Worm (Caenorhabditis elegans) whole organism, young adult: ENCODE measurements around the gene rhy-1.
A peak's percentile ranks its signal among the peaks of the same experiment; 100 is the strongest.

Experiments used
- B0019.2 ChIP-seq: fragments of 200-800 bp; sonication (Bioruptor generic); conservative IDR thresholded peaks from 2 replicates; pipeline ENCODE4 v1.3.6; 2022; ENCODE audit warnings: missing genetic modification reagents, missing genetic modification characterization, missing compliant biosample characterization
- B0336.3 ChIP-seq: fragments of 200-800 bp; sonication (Bioruptor generic); IDR thresholded peaks from 2 replicates; pipeline ENCODE4 v1.3.6; 2022; ENCODE audit warnings: missing genetic modification characterization, missing compliant biosample characterization
- F22D6.2 ChIP-seq: sonication (generic microtip); optimal IDR thresholded peaks from 2 replicates; lab custom pipeline; 2016; ENCODE audit warnings: mild to moderate bottlenecking, missing genetic modification characterization, missing compliant biosample characterization
- F39B2.1 ChIP-seq: fragments of 200-800 bp; sonication (Bioruptor generic); IDR thresholded peaks from 2 replicates; pipeline ENCODE4 v1.3.6; 2022; ENCODE audit warnings: missing genetic modification reagents, missing genetic modification characterization, missing compliant biosample characterization
- K11D2.4 ChIP-seq: fragments of 200-800 bp; sonication (Bioruptor generic); IDR thresholded peaks from 2 replicates; pipeline ENCODE4 v1.3.6; 2022; ENCODE audit warnings: missing genetic modification reagents, missing genetic modification characterization, missing compliant biosample characterization
- K12H6.12 ChIP-seq: fragments of 200-800 bp; sonication (Bioruptor generic); optimal IDR thresholded peaks from 2 replicates; lab custom pipeline; 2018; ENCODE audit warnings: mild to moderate bottlenecking, missing genetic modification characterization, missing compliant biosample characterization
- T07F8.4 ChIP-seq: sonication (generic microtip); optimal IDR thresholded peaks from 2 replicates; lab custom pipeline; 2016; ENCODE audit warnings: mild to moderate bottlenecking, missing genetic modification characterization, moderate library complexity, missing compliant biosample characterization
- Y56A3A.18 ChIP-seq: fragments of 200-800 bp; sonication (Bioruptor generic); IDR thresholded peaks from 2 replicates; pipeline ENCODE4 v1.3.6; 2022; ENCODE audit warnings: missing genetic modification reagents, missing genetic modification characterization, missing compliant biosample characterization
- Y67H2A.10 ChIP-seq: fragments of 200-800 bp; sonication (Bioruptor generic); conservative IDR thresholded peaks from 2 replicates; pipeline ENCODE4 v1.3.6; 2022; ENCODE audit warnings: missing genetic modification reagents, missing genetic modification characterization, missing compliant biosample characterization
- Y79H2A.3 ChIP-seq: fragments of 200-800 bp; sonication (Bioruptor generic); conservative IDR thresholded peaks from 2 replicates; pipeline ENCODE4 v1.3.6; 2022; ENCODE audit warnings: missing genetic modification reagents, missing genetic modification characterization, missing compliant biosample characterization
- ZK185.1 ChIP-seq: sonication (generic microtip); optimal IDR thresholded peaks from 2 replicates; lab custom pipeline; 2016; ENCODE audit warnings: mild to moderate bottlenecking, missing genetic modification characterization, missing compliant biosample characterization; ENCODE audit not compliant: poor library complexity, severe bottlenecking
- atf-7 ChIP-seq: sonication (generic microtip); optimal IDR thresholded peaks from 2 replicates; lab custom pipeline; 2017; ENCODE audit warnings: mild to moderate bottlenecking, missing genetic modification characterization, missing compliant biosample characterization
- attf-5 ChIP-seq: fragments of 200-800 bp; sonication (Bioruptor generic); optimal IDR thresholded peaks from 2 replicates; lab custom pipeline; 2018; ENCODE audit warnings: mild to moderate bottlenecking, missing genetic modification characterization, missing compliant biosample characterization
- bed-2 ChIP-seq: fragments of 200-800 bp; sonication (Bioruptor generic); IDR thresholded peaks from 2 replicates; pipeline ENCODE4 v1.3.6; 2022; ENCODE audit warnings: missing genetic modification reagents, missing genetic modification characterization, missing compliant biosample characterization
- cebp-1 ChIP-seq, 2 experiments: fragments of 200-800 bp in 1 of 2; sonication (Bioruptor generic) in 1 of 2; sonication (generic microtip) in 1 of 2; IDR thresholded peaks in 1 of 2; optimal IDR thresholded peaks in 1 of 2; 2 replicates each; pipeline versions ENCODE4 v1.3.6 to Lab custom; 2017 to 2022; ENCODE audit warnings: missing compliant biosample characterization in 2 of 2, missing genetic modification characterization in 2 of 2, mild to moderate bottlenecking in 1 of 2, missing genetic modification reagents in 1 of 2, moderate library complexity in 1 of 2
- ceh-27 ChIP-seq: fragments of 200-800 bp; sonication (Bioruptor generic); optimal IDR thresholded peaks from 2 replicates; lab custom pipeline; 2018; ENCODE audit warnings: mild to moderate bottlenecking, missing genetic modification characterization, moderate library complexity, missing compliant biosample characterization
- ceh-58 ChIP-seq: fragments of 200-800 bp; sonication (Bioruptor generic); IDR thresholded peaks from 2 replicates; pipeline ENCODE4 v1.3.6; 2022; ENCODE audit warnings: missing genetic modification characterization, missing compliant biosample characterization
- dox-1 ChIP-seq: fragments of 200-800 bp; sonication (Bioruptor generic); IDR thresholded peaks from 2 replicates; pipeline ENCODE4 v1.3.6; 2022; ENCODE audit warnings: missing genetic modification reagents, missing genetic modification characterization, missing compliant biosample characterization
- dpff-1 ChIP-seq: sonication (generic microtip); optimal IDR thresholded peaks from 2 replicates; lab custom pipeline; 2017; ENCODE audit warnings: mild to moderate bottlenecking, missing genetic modification characterization, missing compliant biosample characterization
- dpl-1 ChIP-seq: fragments of 150-350 bp; optimal IDR thresholded peaks from 2 replicates; lab custom pipeline; 2014; ENCODE audit warnings: missing biosample characterization, missing genetic modification reagents, missing genetic modification characterization
- egrh-3 ChIP-seq: fragments of 200-800 bp; sonication (Bioruptor generic); IDR thresholded peaks from 2 replicates; pipeline ENCODE4 v1.3.6; 2022; ENCODE audit warnings: missing genetic modification reagents, missing genetic modification characterization, missing compliant biosample characterization
- ekl-4 ChIP-seq: fragments of 200-800 bp; sonication (Bioruptor generic); IDR thresholded peaks from 2 replicates; pipeline ENCODE4 v1.3.6; 2022; ENCODE audit warnings: missing genetic modification reagents, missing genetic modification characterization, missing compliant biosample characterization
- fkh-3 ChIP-seq: sonication (generic microtip); optimal IDR thresholded peaks from 2 replicates; lab custom pipeline; 2016; ENCODE audit warnings: mild to moderate bottlenecking, missing genetic modification characterization, missing compliant biosample characterization
- gei-17 ChIP-seq: fragments of 200-800 bp; sonication (Bioruptor generic); optimal IDR thresholded peaks from 2 replicates; lab custom pipeline; 2018; ENCODE audit warnings: mild to moderate bottlenecking, missing genetic modification characterization, missing compliant biosample characterization
- hlh-12 ChIP-seq: sonication (generic microtip); optimal IDR thresholded peaks from 2 replicates; lab custom pipeline; 2016; ENCODE audit warnings: missing genetic modification characterization, missing compliant biosample characterization
- let-526 ChIP-seq: fragments of 200-800 bp; sonication (Bioruptor generic); IDR thresholded peaks from 2 replicates; pipeline ENCODE4 v1.3.6; 2022; ENCODE audit warnings: missing genetic modification reagents, missing genetic modification characterization, missing compliant biosample characterization
- lin-35 ChIP-seq, 3 experiments: fragments of 150-350 bp in 2 of 3; sonication (generic microtip) in 1 of 3; optimal IDR thresholded peaks; 2 replicates each; lab custom pipeline; 2014 to 2018; ENCODE audit warnings: missing biosample characterization in 3 of 3, missing genetic modification characterization in 3 of 3, missing genetic modification reagents in 3 of 3
- lin-40 ChIP-seq: sonication (generic microtip); optimal IDR thresholded peaks from 2 replicates; lab custom pipeline; 2016; ENCODE audit warnings: missing genetic modification characterization, mild to moderate bottlenecking, missing compliant biosample characterization, missing genotype, missing genetic modification reagents
- lin-54 ChIP-seq: fragments of 200-800 bp; sonication (Bioruptor generic); optimal IDR thresholded peaks from 2 replicates; lab custom pipeline; 2018; ENCODE audit warnings: mild to moderate bottlenecking, missing genetic modification characterization, missing compliant biosample characterization
- lir-1 ChIP-seq: fragments of 200-800 bp; sonication (Bioruptor generic); conservative IDR thresholded peaks from 2 replicates; pipeline ENCODE4 v1.3.6; 2022; ENCODE audit warnings: missing genetic modification reagents, missing genetic modification characterization, missing compliant biosample characterization
- lsl-1 ChIP-seq: fragments of 200-800 bp; sonication (Bioruptor generic); optimal IDR thresholded peaks from 2 replicates; lab custom pipeline; 2018; ENCODE audit warnings: mild to moderate bottlenecking, missing genetic modification characterization, moderate library complexity, missing compliant biosample characterization
- madf-10 ChIP-seq: sonication (generic microtip); optimal IDR thresholded peaks from 2 replicates; lab custom pipeline; 2016; ENCODE audit warnings: mild to moderate bottlenecking, missing genetic modification characterization, missing compliant biosample characterization
- nfya-2 ChIP-seq: fragments of 200-800 bp; sonication (Bioruptor generic); IDR thresholded peaks from 2 replicates; pipeline ENCODE4 v1.3.6; 2022; ENCODE audit warnings: missing genetic modification reagents, missing genetic modification characterization, missing compliant biosample characterization
- nhr-179 ChIP-seq: sonication (generic microtip); optimal IDR thresholded peaks from 2 replicates; lab custom pipeline; 2016; ENCODE audit warnings: mild to moderate bottlenecking, missing genetic modification characterization, missing compliant biosample characterization
- nhr-80 ChIP-seq: sonication (generic microtip); optimal IDR thresholded peaks from 2 replicates; lab custom pipeline; 2016; ENCODE audit warnings: missing genetic modification characterization, missing compliant biosample characterization
- pbrm-1 ChIP-seq: fragments of 200-800 bp; sonication (Bioruptor generic); IDR thresholded peaks from 2 replicates; pipeline ENCODE4 v1.3.6; 2022; ENCODE audit warnings: missing genetic modification reagents, missing genetic modification characterization, missing compliant biosample characterization
- rcor-1 ChIP-seq: fragments of 200-800 bp; sonication (Bioruptor generic); IDR thresholded peaks from 2 replicates; pipeline ENCODE4 v1.3.6; 2022; ENCODE audit warnings: missing genetic modification reagents, missing genetic modification characterization, missing compliant biosample characterization
- rpc-1 ChIP-seq, 2 experiments: fragments of 150-350 bp in 1 of 2; sonication (generic microtip) in 1 of 2; optimal IDR thresholded peaks; 2 replicates each; lab custom pipeline; 2014 to 2018; ENCODE audit warnings: missing biosample characterization in 1 of 2, missing genetic modification characterization in 1 of 2, missing genetic modification reagents in 1 of 2, missing genotype in 1 of 2
- snpc-4 ChIP-seq, 5 experiments: fragments of 150-350 bp in 1 of 5; sonication (generic microtip) in 4 of 5; optimal IDR thresholded peaks; 2 replicates each; lab custom pipeline; 2014 to 2018; ENCODE audit warnings: missing genetic modification characterization in 5 of 5, missing biosample characterization in 3 of 5, antibody characterized with exemption in 2 of 5, mild to moderate bottlenecking in 2 of 5, missing compliant biosample characterization in 2 of 5, missing genotype in 2 of 5, moderate library complexity in 2 of 5, missing genetic modification reagents in 1 of 5
- tbp1 ChIP-seq: fragments of 200-800 bp; sonication (Bioruptor generic); optimal IDR thresholded peaks from 2 replicates; lab custom pipeline; 2018; ENCODE audit warnings: mild to moderate bottlenecking, missing genetic modification characterization, missing compliant biosample characterization
- unc-62 ChIP-seq: fragments of 150-350 bp; optimal IDR thresholded peaks from 2 replicates; lab custom pipeline; 2014; ENCODE audit warnings: missing biosample characterization, missing genetic modification reagents, missing genetic modification characterization
- zfh-2 ChIP-seq: fragments of 200-800 bp; sonication (Bioruptor generic); conservative IDR thresholded peaks from 2 replicates; pipeline ENCODE4 v1.3.6; 2022; ENCODE audit warnings: missing genetic modification reagents, missing genetic modification characterization, missing compliant biosample characterization

rhy-1 gene

ce11 chrII:9161023-9161422 is at the start of gene rhy-1:
TSS of gene rhy-1 (plus strand) at chrII:9161379.
- no peak for TF ChIP-seq Y79H2A.3 (GFP tag; lab: Robert Waterston, UW)
- no peak for TF ChIP-seq nfya-2 (GFP tag; lab: Robert Waterston, UW)
- TF ChIP-seq ekl-4 (GFP tag; lab: Robert Waterston, UW) = no peak
- TF ChIP-seq lsl-1 (GFP tag; lab: Kevin White, UChicago) = no peak
- peak; percentile 32 for TF ChIP-seq lin-40 (tag; lab: Kevin White, UChicago)
- no peak for TF ChIP-seq Y56A3A.18
- TF ChIP-seq ceh-58 (GFP tag; lab: Robert Waterston, UW) = no peak
- TF ChIP-seq, all 124 proteins: peak for 1

ce11 chrII:9111471-9112016 is 49.6 kb upstream of the rhy-1 start:
- TF ChIP-seq lin-54 (GFP tag; lab: Kevin White, UChicago) (no peak), fkh-3 (tag; lab: Kevin White, UChicago) (no peak), B0019.2 (GFP tag; lab: Robert Waterston, UW) (no peak), lir-1 (GFP tag; lab: Robert Waterston, UW) (no peak), snpc-4 (GFP tag; optimal IDR thresholded peaks at IDR 0.05; lab: Kevin White, UChicago) (no peak), snpc-4 (tag; optimal IDR thresholded peaks at IDR 0.05; lab: Kevin White, UChicago) (no peak), nhr-80 (peak; percentile 62), bed-2 (GFP tag; lab: Robert Waterston, UW) (no peak), hlh-12 (tag; lab: Kevin White, UChicago) (no peak), F22D6.2 (no peak), T07F8.4 (no peak), pbrm-1 (no peak), cebp-1 (GFP tag; IDR thresholded peaks at IDR 0.05; lab: Robert Waterston, UW) (no peak), cebp-1 (tag; optimal IDR thresholded peaks at IDR 0.05; lab: Kevin White, UChicago) (peak; percentile 24), dpl-1 (GFP tag; lab: Kevin White, UChicago) (no peak)

DNA sequence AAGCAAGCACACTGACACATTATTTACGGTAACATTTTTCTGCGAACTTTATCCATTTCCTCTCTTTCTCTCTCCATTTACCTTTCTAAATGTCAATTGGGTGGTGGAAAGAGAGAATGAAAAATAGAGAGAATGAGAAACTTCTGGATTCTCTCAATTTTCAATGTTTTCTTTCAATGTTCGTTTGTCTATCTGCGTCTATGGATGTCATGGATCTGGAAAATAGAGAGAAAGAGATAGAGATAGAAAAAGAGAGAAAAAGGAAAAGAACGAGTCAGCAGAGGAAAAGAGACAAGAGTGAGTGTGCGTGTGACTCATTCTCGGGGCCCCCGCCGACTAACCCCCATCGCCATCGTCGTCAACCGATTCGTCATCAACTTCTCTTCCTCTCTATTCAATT is 48.3 kb upstream of the rhy-1 start, which contains the start of gene jun-1:
jun-1 (plus strand) TSS at position 307 of the 400 bp plus-strand sequence.
- peak; percentile 24; the same call in 1 of the 2 replicates for TF ChIP-seq B0336.3 (GFP tag; lab: Robert Waterston, UW)
- peak; percentile 89 for TF ChIP-seq lin-40 (tag; lab: Kevin White, UChicago)
- TF ChIP-seq dpff-1 (tag; lab: Kevin White, UChicago) = no peak
- peak; percentile 21 for TF ChIP-seq tbp1 (GFP tag; lab: Kevin White, UChicago)
- TF ChIP-seq K11D2.4 = peak; percentile 59
- TF ChIP-seq lir-1 (GFP tag; lab: Robert Waterston, UW) = no peak
- no peak for TF ChIP-seq F39B2.1 (GFP tag; lab: Robert Waterston, UW)
- TF ChIP-seq nhr-179 = no peak
- peak; percentile 71 for TF ChIP-seq pbrm-1
- TF ChIP-seq dox-1 (GFP tag; lab: Robert Waterston, UW) = peak; percentile 66
- no peak for TF ChIP-seq snpc-4 (GFP tag; optimal IDR thresholded peaks at IDR 0.05; lab: Kevin White, UChicago)
- TF ChIP-seq snpc-4 (tag; optimal IDR thresholded peaks at IDR 0.05; lab: Kevin White, UChicago) = peak in 3 of 4 experiments; percentile 3 to 36 (median 26)
- TF ChIP-seq egrh-3 (GFP tag; lab: Robert Waterston, UW) = 0 out of 2 replicates have a peak, but pooled peaks have one; percentile 20
- peak; percentile 20 for TF ChIP-seq atf-7 (tag; lab: Kevin White, UChicago)
- TF ChIP-seq K12H6.12 (tag; lab: Kevin White, UChicago) = peak; percentile 72
- TF ChIP-seq ceh-27 = peak; percentile 71
- TF ChIP-seq Y67H2A.10 = no peak
- TF ChIP-seq unc-62 (GFP tag; lab: Kevin White, UChicago) = peak; percentile 37
- TF ChIP-seq madf-10 = peak; percentile 41
- no peak for TF ChIP-seq let-526
- TF ChIP-seq zfh-2 (GFP tag; lab: Robert Waterston, UW) = peak; percentile 94
- no peak for TF ChIP-seq bed-2 (GFP tag; lab: Robert Waterston, UW)
- no peak for TF ChIP-seq cebp-1 (GFP tag; IDR thresholded peaks at IDR 0.05; lab: Robert Waterston, UW)
- TF ChIP-seq cebp-1 (tag; optimal IDR thresholded peaks at IDR 0.05; lab: Kevin White, UChicago) = peak; percentile 78
- TF ChIP-seq lin-35 (GFP tag; optimal IDR thresholded peaks at IDR 0.05; lab: Kevin White, UChicago) = peak in 1 of 3 experiments; percentile 77
- TF ChIP-seq attf-5 (GFP tag; lab: Kevin White, UChicago) = peak; percentile 69
- peak; percentile 23 for TF ChIP-seq gei-17
- TF ChIP-seq rcor-1 (GFP tag; lab: Robert Waterston, UW) = peak; percentile 49
- TF ChIP-seq ZK185.1 = peak; percentile 34
- peak; percentile 28 for TF ChIP-seq lin-54 (GFP tag; lab: Kevin White, UChicago)
- TF ChIP-seq rpc-1 (optimal IDR thresholded peaks at IDR 0.05; lab: Kevin White, UChicago) = peak; percentile 17
- no peak for TF ChIP-seq rpc-1 (tag; optimal IDR thresholded peaks at IDR 0.05; lab: Kevin White, UChicago)
